ENCODE assay signal across 2 fruit fly cellular contexts in the genomic region with DNA sequence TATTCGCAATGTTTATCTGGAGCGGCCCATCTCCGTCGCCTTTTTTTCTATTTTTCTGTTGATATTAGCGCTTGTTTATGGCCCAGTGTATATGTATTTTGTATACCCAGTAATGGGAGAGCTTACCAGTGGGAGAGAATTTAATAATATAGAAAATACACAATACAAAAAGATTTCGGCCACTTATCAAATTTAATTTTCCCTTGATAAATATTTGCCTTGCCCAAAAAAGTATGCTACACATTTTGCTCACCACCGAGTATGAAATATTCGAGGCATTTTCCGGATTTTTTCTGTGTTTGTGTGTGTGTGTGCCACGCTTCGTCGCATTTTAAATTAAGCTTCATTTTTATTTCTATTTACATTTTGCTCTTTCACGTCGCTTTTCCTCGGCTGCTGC.
TF ChIP-seq lines count a peak whose summit lies in the region.

No protein-coding gene starts in this region.

- TF ChIP-seq CTCF in whole organism, embryonic (GFP tag; optimal IDR thresholded peaks at IDR 0.05; lab: Kevin White, UChicago) = no peak

TF ChIP-seq in whole organism, embryonic, 481 proteins besides CTCF, POLR2A, EP300 and RAD21 (continues in another document):
- TF ChIP-seq Bdp1 (GFP tag; optimal IDR thresholded peaks at IDR 0.05; lab: Kevin White, UChicago) = no peak
- peak; percentile 43; the same call in 2 of the 3 replicates for TF ChIP-seq row (GFP tag; IDR thresholded peaks at IDR 0.05; lab: Robert Waterston, UW)
- TF ChIP-seq Sox102F (GFP tag; optimal IDR thresholded peaks at IDR 0.05; lab: Kevin White, UChicago) = peak; percentile 22
- TF ChIP-seq CG10979 (tag; optimal IDR thresholded peaks at IDR 0.05; lab: Kevin White, UChicago) = no peak
- peak; percentile 18; the same call in 1 of the 2 replicates for TF ChIP-seq HLH3B (GFP tag; IDR thresholded peaks at IDR 0.05; lab: Robert Waterston, UW)
- no peak for TF ChIP-seq CG18011 (GFP tag; optimal IDR thresholded peaks at IDR 0.05; lab: Kevin White, UChicago)
- TF ChIP-seq dmrt99B (tag; optimal IDR thresholded peaks at IDR 0.05; lab: Kevin White, UChicago) = peak; percentile 0
- TF ChIP-seq CG10431 (GFP tag; optimal IDR thresholded peaks at IDR 0.05; lab: Kevin White, UChicago) = no peak
- TF ChIP-seq ro (GFP tag; IDR thresholded peaks at IDR 0.05; lab: Robert Waterston, UW) = no peak
- TF ChIP-seq CG6854 (GFP tag; optimal IDR thresholded peaks at IDR 0.05; lab: Kevin White, UChicago) = no peak
- TF ChIP-seq CG7839 (tag; optimal IDR thresholded peaks at IDR 0.05; lab: Kevin White, UChicago) = peak; percentile 3
- TF ChIP-seq CG10366 (GFP tag; IDR thresholded peaks at IDR 0.05; lab: Robert Waterston, UW) = no peak
- TF ChIP-seq BEAF-32 (GFP tag; optimal IDR thresholded peaks at IDR 0.05; lab: Kevin White, UChicago) = no peak
- TF ChIP-seq tna (GFP tag; IDR thresholded peaks at IDR 0.05; lab: Robert Waterston, UW; ENCODE audit: partially characterized antibody) = no peak
- peak in 1 of 2 experiments; percentile 9 for TF ChIP-seq Hr51 (GFP tag; optimal IDR thresholded peaks at IDR 0.05; lab: Kevin White, UChicago)
- peak; percentile 32 for TF ChIP-seq D19B (GFP tag; optimal IDR thresholded peaks at IDR 0.05; lab: Kevin White, UChicago)
- TF ChIP-seq zfh2 (GFP tag; optimal IDR thresholded peaks at IDR 0.05; lab: Kevin White, UChicago) = no peak
- TF ChIP-seq Jarid2 (GFP tag; optimal IDR thresholded peaks at IDR 0.05; lab: Kevin White, UChicago) = no peak
- TF ChIP-seq Ada2b (GFP tag; IDR thresholded peaks at IDR 0.05; lab: Robert Waterston, UW) = no peak
- TF ChIP-seq Stat92E (GFP tag; optimal IDR thresholded peaks at IDR 0.05; lab: Kevin White, UChicago) = no peak
- TF ChIP-seq lmd (GFP tag; IDR thresholded peaks at IDR 0.05; lab: Robert Waterston, UW) = peak; percentile 29; the same call in 1 of the 2 replicates
- TF ChIP-seq vfl (GFP tag; optimal IDR thresholded peaks at IDR 0.05; lab: Kevin White, UChicago) = no peak
- TF ChIP-seq gem (tag; optimal IDR thresholded peaks at IDR 0.05; lab: Kevin White, UChicago) = peak; percentile 12
- no peak for TF ChIP-seq B-H2 (GFP tag; optimal IDR thresholded peaks at IDR 0.05; lab: Kevin White, UChicago)
- no peak for TF ChIP-seq Myb (GFP tag; optimal IDR thresholded peaks at IDR 0.05; lab: Kevin White, UChicago)
- peak; percentile 29 for TF ChIP-seq CG18599 (GFP tag; optimal IDR thresholded peaks at IDR 0.05; lab: Kevin White, UChicago)
- no peak for TF ChIP-seq tll (GFP tag; optimal IDR thresholded peaks at IDR 0.05; lab: Kevin White, UChicago)
- peak; percentile 21 for TF ChIP-seq CG2120 (GFP tag; optimal IDR thresholded peaks at IDR 0.05; lab: Kevin White, UChicago)
- TF ChIP-seq CG10462 (GFP tag; optimal IDR thresholded peaks at IDR 0.05; lab: Kevin White, UChicago) = no peak
- TF ChIP-seq hkb (optimal IDR thresholded peaks at IDR 0.05; lab: Kevin White, UChicago) = no peak
- TF ChIP-seq hkb (GFP tag; IDR thresholded peaks at IDR 0.05; lab: Robert Waterston, UW) = 0 out of 2 replicates have a peak, but pooled peaks have one; percentile 12
- no peak for TF ChIP-seq Pdp1 (GFP tag; optimal IDR thresholded peaks at IDR 0.05; lab: Kevin White, UChicago)
- no peak for TF ChIP-seq mam (GFP tag; optimal IDR thresholded peaks at IDR 0.05; lab: Kevin White, UChicago)
- TF ChIP-seq vvl (GFP tag; IDR thresholded peaks at IDR 0.05; lab: Robert Waterston, UW) = 0 out of 2 replicates have a peak, but pooled peaks have one; percentile 18
- TF ChIP-seq B-H1 (GFP tag; IDR thresholded peaks at IDR 0.05; lab: Robert Waterston, UW) = no peak
- TF ChIP-seq tgo (GFP tag; IDR thresholded peaks at IDR 0.05; lab: Robert Waterston, UW) = 0 out of 3 replicates have a peak, but pooled peaks have one; percentile 29
- TF ChIP-seq CG7357 (GFP tag; IDR thresholded peaks at IDR 0.05; lab: Robert Waterston, UW) = 0 out of 3 replicates have a peak, but pooled peaks have one; percentile 12
- no peak for TF ChIP-seq CG14860 (GFP tag; IDR thresholded peaks at IDR 0.05; lab: Robert Waterston, UW; ENCODE audit: partially characterized antibody)
- 0 out of 3 replicates have a peak, but pooled peaks have one; percentile 18 for TF ChIP-seq ci (GFP tag; IDR thresholded peaks at IDR 0.05; lab: Robert Waterston, UW)
- TF ChIP-seq CG32532 (GFP tag; IDR thresholded peaks at IDR 0.05; lab: Robert Waterston, UW) = peak; percentile 51; the same call in 1 of the 2 replicates
- no peak for TF ChIP-seq wor (GFP tag; IDR thresholded peaks at IDR 0.05; lab: Robert Waterston, UW)

TF ChIP-seq in whole organism, prepupa, 60 proteins besides CTCF, POLR2A, EP300 and RAD21:
- TF ChIP-seq CG34406 (GFP tag; optimal IDR thresholded peaks at IDR 0.05; lab: Kevin White, UChicago) = no peak
- no peak for TF ChIP-seq CG3032 (tag; optimal IDR thresholded peaks at IDR 0.05; lab: Kevin White, UChicago)
- no peak for TF ChIP-seq CG7368 (GFP tag; optimal IDR thresholded peaks at IDR 0.05; lab: Kevin White, UChicago)
- no peak for TF ChIP-seq Gug (GFP tag; IDR thresholded peaks at IDR 0.05; lab: Robert Waterston, UW)
- 0 out of 3 replicates have a peak, but pooled peaks have one; percentile 26 for TF ChIP-seq CG6163 (GFP tag; IDR thresholded peaks at IDR 0.05; lab: Robert Waterston, UW)
- TF ChIP-seq fkh (GFP tag; optimal IDR thresholded peaks at IDR 0.05; lab: Kevin White, UChicago) = no peak
- no peak for TF ChIP-seq CG4318 (GFP tag; optimal IDR thresholded peaks at IDR 0.05; lab: Kevin White, UChicago)
- no peak for TF ChIP-seq CG8119 (GFP tag; IDR thresholded peaks at IDR 0.05; lab: Robert Waterston, UW)
- TF ChIP-seq Sox102F (GFP tag; optimal IDR thresholded peaks at IDR 0.05; lab: Kevin White, UChicago) = no peak
- no peak for TF ChIP-seq Eip78C (GFP tag; lab: Kevin White, UChicago)
- no peak for TF ChIP-seq CG11902 (GFP tag; optimal IDR thresholded peaks at IDR 0.05; lab: Kevin White, UChicago)
- TF ChIP-seq net (GFP tag; optimal IDR thresholded peaks at IDR 0.05; lab: Kevin White, UChicago) = no peak
- no peak for TF ChIP-seq salr (GFP tag; optimal IDR thresholded peaks at IDR 0.05; lab: Kevin White, UChicago)
- TF ChIP-seq eg (GFP tag; IDR thresholded peaks at IDR 0.05; lab: Robert Waterston, UW) = 0 out of 3 replicates have a peak, but pooled peaks have one; percentile 31
- no peak for TF ChIP-seq fd85E (GFP tag; optimal IDR thresholded peaks at IDR 0.05; lab: Kevin White, UChicago)
- TF ChIP-seq Met (GFP tag; optimal IDR thresholded peaks at IDR 0.05; lab: Kevin White, UChicago) = no peak
- TF ChIP-seq CG8632 (GFP tag; optimal IDR thresholded peaks at IDR 0.05; lab: Kevin White, UChicago) = no peak
- no peak for TF ChIP-seq CG8319 (GFP tag; optimal IDR thresholded peaks at IDR 0.05; lab: Kevin White, UChicago)
- peak; percentile 17 for TF ChIP-seq CG32006 (GFP tag; optimal IDR thresholded peaks at IDR 0.05; lab: Kevin White, UChicago)
- no peak for TF ChIP-seq CG6792 (GFP tag; optimal IDR thresholded peaks at IDR 0.05; lab: Kevin White, UChicago)
- TF ChIP-seq svp (GFP tag; lab: Kevin White, UChicago) = peak; percentile 8
- no peak for TF ChIP-seq esn (GFP tag; optimal IDR thresholded peaks at IDR 0.05; lab: Kevin White, UChicago)
- no peak for TF ChIP-seq lz (GFP tag; optimal IDR thresholded peaks at IDR 0.05; lab: Kevin White, UChicago)
- TF ChIP-seq Lpt (GFP tag; optimal IDR thresholded peaks at IDR 0.05; lab: Kevin White, UChicago) = no peak
- no peak for TF ChIP-seq Blimp-1 (GFP tag; optimal IDR thresholded peaks at IDR 0.05; lab: Kevin White, UChicago)
- TF ChIP-seq CG16779 (tag; optimal IDR thresholded peaks at IDR 0.05; lab: Kevin White, UChicago) = no peak
- no peak for TF ChIP-seq Hr39 (GFP tag; optimal IDR thresholded peaks at IDR 0.05; lab: Kevin White, UChicago)
TF ChIP-seq in whole organism, prepupa: peak in this region for 4.
